Worm (Caenorhabditis elegans) whole organism, mixed stage, embryonic: ENCODE measurements around the gene M163.7.

Source experiments
- M03D4.4 ChIP-seq: sonication (generic microtip); optimal IDR thresholded peaks from 2 replicates; lab custom pipeline; 2017; ENCODE audit warnings: mild to moderate bottlenecking, missing genetic modification characterization, missing compliant biosample characterization
- bed-3 ChIP-seq: fragments of 200-800 bp; sonication (Bioruptor generic); optimal IDR thresholded peaks from 3 replicates; lab custom pipeline; 2018; ENCODE audit warnings: mild to moderate bottlenecking, missing genetic modification characterization, moderate library complexity, missing compliant biosample characterization
- blmp-1 ChIP-seq: fragments of 150-350 bp; optimal IDR thresholded peaks from 2 replicates; lab custom pipeline; 2014; ENCODE audit warnings: missing biosample characterization, missing genetic modification characterization
- ceh-39 ChIP-seq: fragments of 150-350 bp; optimal IDR thresholded peaks from 2 replicates; lab custom pipeline; 2014; ENCODE audit warnings: missing biosample characterization, missing genetic modification characterization
- ceh-43 ChIP-seq: fragments of 200-800 bp; sonication (Bioruptor generic); optimal IDR thresholded peaks from 2 replicates; lab custom pipeline; 2018; ENCODE audit warnings: mild to moderate bottlenecking, missing genetic modification characterization, moderate library complexity, missing compliant biosample characterization
- ceh-83 ChIP-seq: fragments of 200-800 bp; sonication (Bioruptor generic); optimal IDR thresholded peaks from 2 replicates; lab custom pipeline; 2018; ENCODE audit warnings: mild to moderate bottlenecking, missing genetic modification characterization, missing compliant biosample characterization
- ces-1 ChIP-seq: fragments of 150-350 bp; optimal IDR thresholded peaks from 2 replicates; lab custom pipeline; 2014; ENCODE audit warnings: missing biosample characterization, missing genetic modification reagents, missing genetic modification characterization
- cnd-1 ChIP-seq: fragments of 200-800 bp; sonication (Bioruptor generic); optimal IDR thresholded peaks from 2 replicates; lab custom pipeline; 2018; ENCODE audit warnings: mild to moderate bottlenecking, missing genetic modification characterization, missing compliant biosample characterization
- drap-1 ChIP-seq: fragments of 200-800 bp; sonication (Bioruptor generic); optimal IDR thresholded peaks from 3 replicates; lab custom pipeline; 2018; ENCODE audit warnings: mild to moderate bottlenecking, missing genetic modification characterization, missing compliant biosample characterization
- elt-3 ChIP-seq: fragments of 150-350 bp; optimal IDR thresholded peaks from 2 replicates; lab custom pipeline; 2014; ENCODE audit warnings: missing biosample characterization, missing genetic modification characterization
- ham-2 ChIP-seq: fragments of 200-800 bp; sonication (Bioruptor generic); optimal IDR thresholded peaks from 2 replicates; lab custom pipeline; 2018; ENCODE audit warnings: mild to moderate bottlenecking, missing genetic modification characterization, missing compliant biosample characterization
- hlh-1 ChIP-seq: fragments of 150-350 bp; optimal IDR thresholded peaks from 2 replicates; lab custom pipeline; 2014; ENCODE audit warnings: missing biosample characterization, missing genetic modification reagents, missing genetic modification characterization
- lin-13 ChIP-seq: fragments of 150-350 bp; optimal IDR thresholded peaks from 2 replicates; lab custom pipeline; 2014; ENCODE audit warnings: missing biosample characterization, missing genetic modification characterization
- lsy-2 ChIP-seq: fragments of 150-350 bp; optimal IDR thresholded peaks from 2 replicates; lab custom pipeline; 2014; ENCODE audit warnings: missing biosample characterization, missing genetic modification characterization
- mab-5 ChIP-seq: fragments of 150-350 bp; optimal IDR thresholded peaks from 2 replicates; lab custom pipeline; 2014; ENCODE audit warnings: missing biosample characterization, missing genetic modification characterization
- mep-1 ChIP-seq: fragments of 150-350 bp; optimal IDR thresholded peaks from 2 replicates; lab custom pipeline; 2017; ENCODE audit warnings: missing biosample characterization, missing genetic modification reagents, missing genetic modification characterization, inconsistent platforms
- mls-2 ChIP-seq: sonication (generic microtip); optimal IDR thresholded peaks from 2 replicates; lab custom pipeline; 2016; ENCODE audit warnings: mild to moderate bottlenecking, missing genetic modification characterization, moderate library complexity, missing compliant biosample characterization
- nhr-12 ChIP-seq: fragments of 150-350 bp; optimal IDR thresholded peaks from 2 replicates; lab custom pipeline; 2014; ENCODE audit warnings: missing biosample characterization, missing genetic modification characterization
- nhr-2 ChIP-seq: fragments of 150-350 bp; optimal IDR thresholded peaks from 2 replicates; lab custom pipeline; 2014; ENCODE audit warnings: missing biosample characterization, missing genetic modification characterization
- nhr-237 ChIP-seq: fragments of 150-350 bp; optimal IDR thresholded peaks from 2 replicates; lab custom pipeline; 2014; ENCODE audit warnings: missing biosample characterization, missing genetic modification characterization
- nhr-28 ChIP-seq: fragments of 150-350 bp; optimal IDR thresholded peaks from 2 replicates; lab custom pipeline; 2014; ENCODE audit warnings: missing biosample characterization, missing genetic modification characterization
- nhr-76 ChIP-seq: sonication (generic microtip); optimal IDR thresholded peaks from 2 replicates; lab custom pipeline; 2017; ENCODE audit warnings: missing biosample characterization, missing genetic modification characterization
- pha-4 ChIP-seq: fragments of 150-350 bp; optimal IDR thresholded peaks from 2 replicates; lab custom pipeline; 2018; ENCODE audit warnings: missing biosample characterization, missing genetic modification reagents, missing genetic modification characterization
- sem-2 ChIP-seq: fragments of 200-800 bp; sonication (Bioruptor generic); optimal IDR thresholded peaks from 2 replicates; lab custom pipeline; 2018; ENCODE audit warnings: mild to moderate bottlenecking, missing genetic modification characterization, missing compliant biosample characterization
- snpc-4 ChIP-seq: fragments of 150-350 bp; optimal IDR thresholded peaks from 2 replicates; lab custom pipeline; 2014; ENCODE audit warnings: missing biosample characterization, missing genetic modification characterization
- sptf-1 ChIP-seq: sonication (generic microtip); optimal IDR thresholded peaks from 2 replicates; lab custom pipeline; 2017; ENCODE audit warnings: mild to moderate bottlenecking, missing genetic modification characterization, moderate library complexity, missing compliant biosample characterization
- unc-120 ChIP-seq: sonication (generic microtip); optimal IDR thresholded peaks from 2 replicates; lab custom pipeline; 2017; ENCODE audit warnings: missing genetic modification characterization, missing compliant biosample characterization; ENCODE audit not compliant: poor library complexity, severe bottlenecking
- unc-39 ChIP-seq: fragments of 150-350 bp; optimal IDR thresholded peaks from 2 replicates; lab custom pipeline; 2014; ENCODE audit warnings: missing biosample characterization, missing genetic modification characterization
- unc-62 ChIP-seq: fragments of 150-350 bp; optimal IDR thresholded peaks from 2 replicates; lab custom pipeline; 2014; ENCODE audit warnings: missing biosample characterization, missing genetic modification reagents, missing genetic modification characterization
- zip-8 ChIP-seq: fragments of 150-350 bp; optimal IDR thresholded peaks from 2 replicates; lab custom pipeline; 2014; ENCODE audit warnings: missing biosample characterization, missing genetic modification characterization
- ztf-11 ChIP-seq: fragments of 150-350 bp; optimal IDR thresholded peaks from 2 replicates; lab custom pipeline; 2014; ENCODE audit warnings: missing biosample characterization, missing genetic modification characterization

Gene M163.7

ce11 chrX:14447498-14447897 is 17.1 kb upstream of the M163.7 start:
- no peak for TF ChIP-seq drap-1
- TF ChIP-seq hlh-1 (tag; lab: Kevin White, UChicago) = peak; percentile 33
- TF ChIP-seq nhr-2 (tag; lab: Kevin White, UChicago) = peak; percentile 54
- no peak for TF ChIP-seq mep-1 (tag; lab: Kevin White, UChicago)
- TF ChIP-seq mls-2 (tag; lab: Kevin White, UChicago) = no peak
- TF ChIP-seq ceh-83 (GFP tag; lab: Kevin White, UChicago) = no peak
- TF ChIP-seq ceh-39 (tag; lab: Kevin White, UChicago) = no peak
- TF ChIP-seq unc-120 (tag; lab: Kevin White, UChicago) = no peak
- no peak for TF ChIP-seq unc-39 (tag; lab: Kevin White, UChicago)
- TF ChIP-seq pha-4 (tag; lab: Kevin White, UChicago) = no peak
- no peak for TF ChIP-seq mab-5 (tag; lab: Kevin White, UChicago)
- no peak for TF ChIP-seq nhr-237 (tag; lab: Kevin White, UChicago)
- TF ChIP-seq sptf-1 (tag; lab: Kevin White, UChicago) = no peak
- TF ChIP-seq sem-2 (GFP tag; lab: Kevin White, UChicago) = no peak
- TF ChIP-seq ham-2 (GFP tag; lab: Kevin White, UChicago) = no peak
- no peak for TF ChIP-seq nhr-76
- no peak for TF ChIP-seq blmp-1 (tag; lab: Kevin White, UChicago)
- TF ChIP-seq ceh-43 (GFP tag; lab: Kevin White, UChicago) = no peak
- peak; percentile 88 for TF ChIP-seq zip-8 (tag; lab: Kevin White, UChicago)
- TF ChIP-seq lin-13 (tag; lab: Kevin White, UChicago) = no peak
- TF ChIP-seq snpc-4 (tag; lab: Kevin White, UChicago) = no peak
- peak; percentile 52 for TF ChIP-seq cnd-1 (tag; lab: Kevin White, UChicago)
- TF ChIP-seq lsy-2 (tag; lab: Kevin White, UChicago) = no peak
- no peak for TF ChIP-seq elt-3 (tag; lab: Kevin White, UChicago)
- TF ChIP-seq, all 35 proteins: peak for 4

ce11 chrX:14447910-14448309 is 16.7 kb upstream of the M163.7 start, which contains the start of gene jmjd-3.2:
Gene jmjd-3.2 (plus strand): TSS chrX:14448210.
- no peak for TF ChIP-seq cnd-1 (tag; lab: Kevin White, UChicago)
- TF ChIP-seq ztf-11 (tag; lab: Kevin White, UChicago) = no peak
- no peak for TF ChIP-seq ceh-39 (tag; lab: Kevin White, UChicago)
- no peak for TF ChIP-seq drap-1
- TF ChIP-seq bed-3 (GFP tag; lab: Kevin White, UChicago) = no peak
- TF ChIP-seq ham-2 (GFP tag; lab: Kevin White, UChicago) = no peak
- no peak for TF ChIP-seq nhr-237 (tag; lab: Kevin White, UChicago)
- TF ChIP-seq pha-4 (tag; lab: Kevin White, UChicago) = no peak
- no peak for TF ChIP-seq ceh-43 (GFP tag; lab: Kevin White, UChicago)
- TF ChIP-seq nhr-12 (tag; lab: Kevin White, UChicago) = no peak
- no peak for TF ChIP-seq ces-1
- no peak for TF ChIP-seq sem-2 (GFP tag; lab: Kevin White, UChicago)
- TF ChIP-seq mab-5 (tag; lab: Kevin White, UChicago) = no peak
- no peak for TF ChIP-seq nhr-76
- TF ChIP-seq mls-2 (tag; lab: Kevin White, UChicago) = no peak
- TF ChIP-seq zip-8 (tag; lab: Kevin White, UChicago) = no peak
- no peak for TF ChIP-seq hlh-1 (tag; lab: Kevin White, UChicago)
- no peak for TF ChIP-seq nhr-28 (tag; lab: Kevin White, UChicago)

- TF ChIP-seq mab-5 (tag; lab: Kevin White, UChicago) (no peak), bed-3 (GFP tag; lab: Kevin White, UChicago) (no peak), hlh-1 (tag; lab: Kevin White, UChicago) (peak; percentile 52), ceh-43 (GFP tag; lab: Kevin White, UChicago) (no peak)
Measured at ce11 chrX:14453735-14454134, 10.9 kb upstream of the M163.7 start, which contains the start of gene F23D12.7. Gene F23D12.7 (minus strand): TSS chrX:14453835.

ce11 chrX:14455419-14455818 is 9.2 kb upstream of the M163.7 start, which contains the start of gene Y66C5A.1:
Gene Y66C5A.1 (minus strand): TSS chrX:14455519.
- no peak for TF ChIP-seq nhr-28 (tag; lab: Kevin White, UChicago)
- no peak for TF ChIP-seq ceh-39 (tag; lab: Kevin White, UChicago)
- TF ChIP-seq elt-3 (tag; lab: Kevin White, UChicago) = no peak
- no peak for TF ChIP-seq mep-1 (tag; lab: Kevin White, UChicago)
- TF ChIP-seq lsy-2 (tag; lab: Kevin White, UChicago) = no peak
- TF ChIP-seq unc-62 (GFP tag; lab: Kevin White, UChicago) = no peak
- TF ChIP-seq M03D4.4 = no peak
- no peak for TF ChIP-seq cnd-1 (tag; lab: Kevin White, UChicago)
- no peak for TF ChIP-seq ztf-11 (tag; lab: Kevin White, UChicago)
- TF ChIP-seq mab-5 (tag; lab: Kevin White, UChicago) = no peak
- TF ChIP-seq unc-120 (tag; lab: Kevin White, UChicago) = no peak
- no peak for TF ChIP-seq ham-2 (GFP tag; lab: Kevin White, UChicago)
- TF ChIP-seq nhr-12 (tag; lab: Kevin White, UChicago) = no peak
